Fruit fly (Drosophila melanogaster) whole organism, embryonic: Measurements from ENCODE around the gene Muc30E.
A peak's percentile ranks its signal among the peaks of the same experiment; 100 is the strongest.

ENCODE experiments used
- B-H1 ChIP-seq: fragments of 200-800 bp; sonication (Bioruptor generic); IDR thresholded peaks from 3 replicates; pipeline ENCODE4 v1.3.6; 2022; ENCODE audit warnings: missing biosample characterization, missing genetic modification characterization
- CG10274 ChIP-seq: fragments of 200-800 bp; sonication (Bioruptor generic); optimal IDR thresholded peaks from 3 replicates; lab custom pipeline; 2017; ENCODE audit warnings: missing biosample characterization, mild to moderate bottlenecking, missing genetic modification characterization
- CG10565 ChIP-seq: fragments of 200-800 bp; sonication (Bioruptor generic); optimal IDR thresholded peaks from 3 replicates; lab custom pipeline; 2016; ENCODE audit warnings: missing biosample characterization, mild to moderate bottlenecking, missing genetic modification characterization
- CG1529 ChIP-seq: fragments of 200-800 bp; sonication (Bioruptor generic); optimal IDR thresholded peaks from 3 replicates; lab custom pipeline; 2018; ENCODE audit warnings: missing biosample characterization, missing genetic modification characterization
- CG1832 ChIP-seq: fragments of 200-800 bp; sonication (Bioruptor generic); optimal IDR thresholded peaks from 2 replicates; lab custom pipeline; 2017; ENCODE audit warnings: missing biosample characterization, mild to moderate bottlenecking, missing genetic modification characterization, inconsistent platforms
- CG2120 ChIP-seq: fragments of 200-800 bp; sonication (Bioruptor generic); optimal IDR thresholded peaks from 3 replicates; lab custom pipeline; 2016; ENCODE audit warnings: missing biosample characterization, missing genetic modification characterization
- CG2712 ChIP-seq: fragments of 200-800 bp; optimal IDR thresholded peaks from 3 replicates; lab custom pipeline; 2019; ENCODE audit warnings: missing biosample characterization, mild to moderate bottlenecking, missing genetic modification characterization, moderate library complexity
- CG32532 ChIP-seq: fragments of 200-800 bp; sonication (Bioruptor generic); IDR thresholded peaks from 2 replicates; pipeline ENCODE4 v1.3.6; 2022; ENCODE audit warnings: missing biosample characterization, missing genetic modification characterization
- CG33213 ChIP-seq: fragments of 200-800 bp; sonication (Bioruptor generic); optimal IDR thresholded peaks from 3 replicates; lab custom pipeline; 2016; ENCODE audit warnings: missing biosample characterization, missing genetic modification characterization
- CG3726 ChIP-seq: fragments of 200-800 bp; sonication (Bioruptor generic); IDR thresholded peaks from 3 replicates; pipeline ENCODE4, ENCODE4 v1.3.6; 2022; ENCODE audit warnings: missing biosample characterization, missing genetic modification characterization
- CG4360 ChIP-seq: fragments of 200-800 bp; sonication (Bioruptor generic); IDR thresholded peaks from 2 replicates; pipeline ENCODE4 v1.3.6; 2022; ENCODE audit warnings: missing biosample characterization, missing genetic modification characterization
- CG5180 ChIP-seq: fragments of 200-800 bp; sonication (Bioruptor generic); optimal IDR thresholded peaks from 3 replicates; lab custom pipeline; 2017; ENCODE audit warnings: missing biosample characterization, missing genetic modification characterization, mild to moderate bottlenecking, moderate library complexity, missing genetic modification reagents
- CG6683 ChIP-seq: fragments of 200-800 bp; sonication (Bioruptor generic); optimal IDR thresholded peaks from 2 replicates; lab custom pipeline; 2017; ENCODE audit warnings: missing biosample characterization, mild to moderate bottlenecking, missing genetic modification characterization, missing genetic modification reagents
- CG7372 ChIP-seq: fragments of 200-800 bp; sonication (Bioruptor generic); IDR thresholded peaks from 2 replicates; pipeline ENCODE4 v1.3.6; 2022; ENCODE audit warnings: missing biosample characterization, missing genetic modification characterization
- CG8290 ChIP-seq, 3 experiments: fragments of 200-800 bp; sonication (Bioruptor generic); optimal IDR thresholded peaks; 2 replicates each; lab custom pipeline; 2016 to 2019; ENCODE audit warnings: missing biosample characterization in 3 of 3, missing genetic modification characterization in 3 of 3, mild to moderate bottlenecking in 2 of 3, moderate library complexity in 1 of 3
- Dip3 ChIP-seq: fragments of 200-800 bp; sonication (Bioruptor generic); optimal IDR thresholded peaks from 3 replicates; lab custom pipeline; 2016; ENCODE audit warnings: missing biosample characterization, missing genetic modification characterization
- Ets65A ChIP-seq: fragments of 200-800 bp; sonication (Bioruptor generic); peaks from one replicate; lab custom pipeline; 2016; ENCODE audit warnings: missing biosample characterization, missing genetic modification characterization
- Fer3 ChIP-seq: fragments of 200-800 bp; sonication (Bioruptor generic); optimal IDR thresholded peaks from 2 replicates; lab custom pipeline; 2018; ENCODE audit warnings: missing biosample characterization, mild to moderate bottlenecking, missing genetic modification characterization, moderate library complexity
- H15 ChIP-seq: fragments of 200-800 bp; sonication (Bioruptor generic); IDR thresholded peaks from 3 replicates; pipeline ENCODE4 v1.3.6; 2022; ENCODE audit warnings: missing biosample characterization, missing genetic modification characterization
- Lhr ChIP-seq: fragments of 200-800 bp; sonication (Bioruptor generic); optimal IDR thresholded peaks from 3 replicates; lab custom pipeline; 2017; ENCODE audit warnings: mild to moderate bottlenecking, missing biosample characterization, missing genetic modification reagents, missing genetic modification characterization
- Lim3 ChIP-seq: fragments of 200-800 bp; sonication (Bioruptor generic); IDR thresholded peaks from 2 replicates; pipeline ENCODE4 v1.3.6; 2022; ENCODE audit warnings: missing biosample characterization, missing genetic modification characterization
- Max ChIP-seq: fragments of 200-800 bp; sonication (Bioruptor generic); optimal IDR thresholded peaks from 2 replicates; lab custom pipeline; 2016; ENCODE audit warnings: missing biosample characterization, mild to moderate bottlenecking, missing genetic modification characterization
- Ravus ChIP-seq: fragments of 200-800 bp; sonication (Bioruptor generic); IDR thresholded peaks from 2 replicates; pipeline ENCODE4 v1.3.6; 2022; ENCODE audit warnings: missing biosample characterization, missing genetic modification characterization
- Sox100B ChIP-seq: fragments of 200-800 bp; sonication (Bioruptor generic); optimal IDR thresholded peaks from 3 replicates; lab custom pipeline; 2018; ENCODE audit warnings: missing biosample characterization, mild to moderate bottlenecking, missing genetic modification characterization
- Vsx1 ChIP-seq: fragments of 200-800 bp; sonication (Bioruptor generic); optimal IDR thresholded peaks from 2 replicates; lab custom pipeline; 2017; ENCODE audit warnings: missing biosample characterization, mild to moderate bottlenecking, missing genetic modification characterization, missing genetic modification reagents
- ab ChIP-seq: fragments of 200-800 bp; sonication (Bioruptor generic); optimal IDR thresholded peaks from 2 replicates; lab custom pipeline; 2016; ENCODE audit warnings: missing biosample characterization, missing genetic modification characterization
- cg ChIP-seq: fragments of 200-800 bp; sonication (Bioruptor generic); optimal IDR thresholded peaks from 3 replicates; lab custom pipeline; 2019; ENCODE audit warnings: missing biosample characterization, mild to moderate bottlenecking, missing genetic modification characterization, moderate library complexity
- chn ChIP-seq: fragments of 200-800 bp; sonication (Bioruptor generic); optimal IDR thresholded peaks from 2 replicates; lab custom pipeline; 2016; ENCODE audit warnings: missing biosample characterization, missing genetic modification characterization
- croc ChIP-seq: fragments of 200-800 bp; sonication (Bioruptor generic); conservative IDR thresholded peaks from 3 replicates; pipeline ENCODE4 v1.3.6; 2022; ENCODE audit warnings: missing biosample characterization, missing genetic modification characterization
- crol ChIP-seq: fragments of 200-800 bp; sonication (Bioruptor generic); IDR thresholded peaks from 2 replicates; pipeline ENCODE4 v1.3.6; 2022; ENCODE audit warnings: missing biosample characterization, missing genetic modification characterization
- dati ChIP-seq: fragments of 200-800 bp; sonication (Bioruptor generic); IDR thresholded peaks from 2 replicates; pipeline ENCODE4 v1.3.6; 2022; ENCODE audit warnings: missing biosample characterization, missing genetic modification characterization
- hkb ChIP-seq, 2 experiments: fragments of 200-800 bp in 1 of 2; fragments of >200 bp in 1 of 2; sonication (Bioruptor generic) in 1 of 2; IDR thresholded peaks in 1 of 2; optimal IDR thresholded peaks in 1 of 2; 2 replicates each; pipeline versions ENCODE4 v1.3.6 to Lab custom; 2017 to 2022; ENCODE audit warnings: missing biosample characterization in 1 of 2, missing genetic modification characterization in 1 of 2
- inv ChIP-seq: fragments of 200-800 bp; sonication (Bioruptor generic); IDR thresholded peaks from 2 replicates; pipeline ENCODE4 v1.3.6; 2022; ENCODE audit warnings: missing biosample characterization, missing genetic modification characterization; ENCODE audit not compliant: partially characterized antibody
- jigr1 ChIP-seq: fragments of 200-800 bp; sonication (Bioruptor generic); IDR thresholded peaks from 3 replicates; pipeline ENCODE4 v1.3.6; 2022; ENCODE audit warnings: missing biosample characterization, missing genetic modification characterization
- lbe ChIP-seq: fragments of 200-800 bp; sonication (Bioruptor generic); optimal IDR thresholded peaks from 2 replicates; lab custom pipeline; 2016; ENCODE audit warnings: missing biosample characterization, mild to moderate bottlenecking, missing genetic modification characterization
- lmd ChIP-seq: fragments of 200-800 bp; sonication (Bioruptor generic); IDR thresholded peaks from 2 replicates; pipeline ENCODE4 v1.3.6; 2022; ENCODE audit warnings: missing biosample characterization, missing genetic modification characterization
- maf-S ChIP-seq: fragments of 200-800 bp; sonication (Bioruptor generic); optimal IDR thresholded peaks from 2 replicates; lab custom pipeline; 2016; ENCODE audit warnings: missing biosample characterization, missing genetic modification characterization
- nom ChIP-seq: fragments of 200-800 bp; sonication (Bioruptor generic); optimal IDR thresholded peaks from 2 replicates; lab custom pipeline; 2017; ENCODE audit warnings: missing biosample characterization, missing genetic modification characterization, mild to moderate bottlenecking, moderate library complexity, missing genetic modification reagents
- pb ChIP-seq: fragments of 200-800 bp; sonication (Bioruptor generic); optimal IDR thresholded peaks from 3 replicates; lab custom pipeline; 2016; ENCODE audit warnings: missing biosample characterization, missing genetic modification characterization
- pros ChIP-seq: fragments of 200-800 bp; sonication (Bioruptor generic); optimal IDR thresholded peaks from 3 replicates; lab custom pipeline; 2019; ENCODE audit warnings: missing biosample characterization, mild to moderate bottlenecking, missing genetic modification characterization, moderate library complexity
- ranshi ChIP-seq: fragments of 200-800 bp; sonication (Bioruptor generic); IDR thresholded peaks from 2 replicates; pipeline ENCODE4 v1.3.6; 2022; ENCODE audit warnings: missing biosample characterization, missing genetic modification characterization
- sc ChIP-seq, 3 experiments: fragments of >200 bp in 2 of 3; fragments of 200-800 bp in 1 of 3; sonication (Bioruptor generic) in 1 of 3; optimal IDR thresholded peaks; 2 replicates in 2 of 3; 3 replicates in 1 of 3; lab custom pipeline; 2017; ENCODE audit warnings: mild to moderate bottlenecking in 1 of 3, missing biosample characterization in 1 of 3, missing genetic modification characterization in 1 of 3, missing genetic modification reagents in 1 of 3
- sens-2 ChIP-seq: fragments of 200-800 bp; sonication (Bioruptor generic); IDR thresholded peaks from 2 replicates; pipeline ENCODE4 v1.3.6; 2022; ENCODE audit warnings: missing biosample characterization, missing genetic modification characterization
- shn ChIP-seq: fragments of 200-800 bp; sonication (Bioruptor generic); optimal IDR thresholded peaks from 3 replicates; lab custom pipeline; 2016; ENCODE audit warnings: missing biosample characterization, missing genetic modification characterization
- sima ChIP-seq: fragments of 200-800 bp; sonication (Bioruptor generic); optimal IDR thresholded peaks from 2 replicates; lab custom pipeline; 2016; ENCODE audit warnings: missing biosample characterization, missing genetic modification characterization
- ssp ChIP-seq: fragments of 200-800 bp; sonication (Bioruptor generic); IDR thresholded peaks from 2 replicates; pipeline ENCODE4 v1.3.6; 2022; ENCODE audit warnings: missing biosample characterization, missing genetic modification characterization
- tll ChIP-seq, 2 experiments: fragments of 200-800 bp in 1 of 2; fragments of >200 bp in 1 of 2; sonication (Bioruptor generic) in 1 of 2; optimal IDR thresholded peaks; 2 replicates each; lab custom pipeline; 2017 to 2019; ENCODE audit warnings: missing biosample characterization in 2 of 2, missing genetic modification characterization in 2 of 2, mild to moderate bottlenecking in 1 of 2, moderate library complexity in 1 of 2
- vnd ChIP-seq: fragments of 200-800 bp; sonication (Bioruptor generic); IDR thresholded peaks from 3 replicates; pipeline ENCODE4 v1.3.6; 2022; ENCODE audit warnings: missing biosample characterization, missing genetic modification characterization; ENCODE audit not compliant: partially characterized antibody

Muc30E gene

dm6 chr2L:9946051-9946450, 43.1 kb upstream of the Muc30E start (continued):
- peak; percentile 45; the same call in 1 of the 2 replicates for TF ChIP-seq crol (GFP tag; lab: Robert Waterston, UW)
- no peak for TF ChIP-seq Lhr (GFP tag; lab: Kevin White, UChicago)
- no peak for TF ChIP-seq CG1832 (GFP tag; lab: Kevin White, UChicago)
- TF ChIP-seq sima (GFP tag; lab: Kevin White, UChicago) = no peak
- no peak for TF ChIP-seq Vsx1 (GFP tag; lab: Kevin White, UChicago)
- TF ChIP-seq tll (GFP tag; optimal IDR thresholded peaks at IDR 0.05; lab: Kevin White, UChicago) = peak in 1 of 2 experiments; percentile 20

- TF ChIP-seq B-H1 (no peak), CG33213 (no peak), maf-S (GFP tag; lab: Kevin White, UChicago) (no peak), cg (GFP tag; lab: Kevin White, UChicago) (no peak), Ets65A (GFP tag; lab: Kevin White, UChicago) (peak; percentile 24), nom (peak; percentile 82), CG5180 (GFP tag; lab: Kevin White, UChicago) (no peak)
Observed at dm6 chr2L:9945086-9945485, 42.2 kb upstream of the Muc30E start.

DNA sequence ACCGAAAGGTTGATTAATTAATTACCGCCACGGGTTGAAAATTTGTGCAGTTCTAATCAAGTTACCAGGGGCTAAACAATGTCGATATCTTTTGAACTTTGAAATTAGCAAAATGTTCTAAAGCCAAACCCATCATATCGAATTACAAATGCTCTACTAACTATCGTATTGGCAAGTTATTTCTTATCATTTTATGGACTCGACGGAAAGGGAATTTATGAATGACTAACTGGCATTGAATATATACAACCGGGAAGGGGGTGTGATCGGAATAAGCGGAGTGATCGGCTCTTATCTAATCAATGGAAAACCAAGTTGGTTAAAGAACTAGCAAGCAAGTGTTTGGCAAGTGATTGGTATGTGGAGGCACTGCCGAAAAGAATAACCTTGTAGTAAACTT, 40.6 kb upstream of the Muc30E start:
- TF ChIP-seq dati = no peak
- TF ChIP-seq Fer3 = peak; percentile 48
- TF ChIP-seq inv = no peak
- peak; percentile 48; the same call in 1 of the 2 replicates for TF ChIP-seq CG32532
- no peak for TF ChIP-seq jigr1
- TF ChIP-seq sens-2 (GFP tag; lab: Robert Waterston, UW) = no peak
- peak; percentile 59 for TF ChIP-seq CG2120
- no peak for TF ChIP-seq lbe (GFP tag; lab: Kevin White, UChicago)
- no peak for TF ChIP-seq CG1529 (GFP tag; lab: Kevin White, UChicago)
- no peak for TF ChIP-seq CG2712 (tag; lab: Kevin White, UChicago)
- TF ChIP-seq vnd (GFP tag; lab: Robert Waterston, UW) = no peak
- TF ChIP-seq ranshi = no peak
- no peak for TF ChIP-seq CG10274 (GFP tag; lab: Kevin White, UChicago)
- no peak for TF ChIP-seq CG3726 (GFP tag; lab: Robert Waterston, UW)
- TF ChIP-seq H15 (GFP tag; lab: Robert Waterston, UW) = no peak
- no peak for TF ChIP-seq lmd (GFP tag; lab: Robert Waterston, UW)
- no peak for TF ChIP-seq ssp (GFP tag; lab: Robert Waterston, UW)
- TF ChIP-seq sc (optimal IDR thresholded peaks at IDR 0.05; lab: Kevin White, UChicago) = no peak
- TF ChIP-seq sc (GFP tag; optimal IDR thresholded peaks at IDR 0.05; lab: Kevin White, UChicago) = no peak
- TF ChIP-seq Dip3 (GFP tag; lab: Kevin White, UChicago) = no peak
- no peak for TF ChIP-seq CG8290 (GFP tag; optimal IDR thresholded peaks at IDR 0.05; lab: Kevin White, UChicago)
- TF ChIP-seq CG8290 (tag; optimal IDR thresholded peaks at IDR 0.05; lab: Kevin White, UChicago) = peak in 1 of 2 experiments; percentile 85
- TF ChIP-seq ab (GFP tag; lab: Kevin White, UChicago) = no peak
- TF ChIP-seq Ravus (GFP tag; lab: Robert Waterston, UW) = no peak
- TF ChIP-seq shn (GFP tag; lab: Kevin White, UChicago) = no peak
- TF ChIP-seq croc (GFP tag; lab: Robert Waterston, UW) = no peak
- TF ChIP-seq CG7372 (GFP tag; lab: Robert Waterston, UW) = no peak
- no peak for TF ChIP-seq CG4360 (GFP tag; lab: Robert Waterston, UW)
- TF ChIP-seq hkb (optimal IDR thresholded peaks at IDR 0.05; lab: Kevin White, UChicago) = no peak
- no peak for TF ChIP-seq hkb (GFP tag; IDR thresholded peaks at IDR 0.05; lab: Robert Waterston, UW)
- no peak for TF ChIP-seq pb (GFP tag; lab: Kevin White, UChicago)
- no peak for TF ChIP-seq Lim3 (GFP tag; lab: Robert Waterston, UW)
- no peak for TF ChIP-seq CG10565
- no peak for TF ChIP-seq CG6683 (GFP tag; lab: Kevin White, UChicago)
- TF ChIP-seq Max (GFP tag; lab: Kevin White, UChicago) = no peak
- no peak for TF ChIP-seq chn
- TF ChIP-seq pros (GFP tag; lab: Kevin White, UChicago) = no peak
- TF ChIP-seq Sox100B (GFP tag; lab: Kevin White, UChicago) = no peak
